Worm (Caenorhabditis elegans) whole organism, midembryonic: ENCODE results near the gene F58E6.4.

Experiments
- cog-1 ChIP-seq: sonication (generic microtip); optimal IDR thresholded peaks from 2 replicates; lab custom pipeline; 2016; ENCODE audit warnings: missing genetic modification characterization, missing compliant biosample characterization
- med-1 ChIP-seq: sonication (generic microtip); optimal IDR thresholded peaks from 2 replicates; lab custom pipeline; 2017; ENCODE audit warnings: missing genetic modification characterization, mild to moderate bottlenecking, missing compliant biosample characterization, antibody characterized with exemption, missing genetic modification reagents; ENCODE audit not compliant: insufficient read depth
- ref-1 ChIP-seq: fragments of 200-800 bp; sonication (Bioruptor generic); conservative IDR thresholded peaks from 2 replicates; pipeline ENCODE4 v1.3.6; 2022; ENCODE audit warnings: missing genetic modification reagents, missing genetic modification characterization, missing compliant biosample characterization
- tab-1 ChIP-seq: fragments of 200-800 bp; sonication (Bioruptor generic); IDR thresholded peaks from 2 replicates; pipeline ENCODE4 v1.3.6; 2022; ENCODE audit warnings: missing genetic modification characterization, missing compliant biosample characterization
- ztf-29 ChIP-seq: fragments of 200-800 bp; sonication (Bioruptor generic); IDR thresholded peaks from 2 replicates; pipeline ENCODE4 v1.3.6; 2022; ENCODE audit warnings: missing genetic modification reagents, missing genetic modification characterization, missing compliant biosample characterization

DNA sequence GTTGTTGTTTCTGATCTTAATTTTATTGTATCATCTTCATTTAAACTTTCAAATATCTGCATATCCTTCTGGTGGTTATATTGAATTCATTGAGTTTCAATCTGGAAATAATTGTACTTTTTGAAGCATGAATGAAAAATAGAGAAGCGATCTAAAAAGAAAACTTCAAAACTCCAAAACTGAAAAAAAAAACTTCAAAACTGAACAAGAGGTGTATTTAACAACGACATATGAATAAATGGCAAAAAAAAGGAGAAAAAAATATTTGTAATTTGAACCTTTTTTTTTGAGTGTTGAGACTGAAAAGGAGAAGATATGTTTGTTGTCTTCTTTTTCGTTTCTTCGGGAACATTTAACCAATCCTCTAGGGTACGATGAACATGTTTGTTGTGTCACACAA lies 7.7 kb upstream of the F58E6.4 start, which contains the start of gene F58E6.11:
- TF ChIP-seq cog-1 (tag; lab: Kevin White, UChicago), result no peak
- no peak for TF ChIP-seq med-1 (GFP tag; lab: Kevin White, UChicago)
- no peak for TF ChIP-seq ref-1 (GFP tag; lab: Robert Waterston, UW)
- no peak for TF ChIP-seq tab-1 (GFP tag; lab: Robert Waterston, UW)
- TF ChIP-seq ztf-29 (GFP tag; lab: Robert Waterston, UW), result no peak
